Worm (Caenorhabditis elegans) whole organism, L4/young adult: ENCODE data around the gene F57F4.1.

Experiments used
- W03F9.2 ChIP-seq: fragments of 150-350 bp; optimal IDR thresholded peaks from 2 replicates; lab custom pipeline; 2014; ENCODE audit warnings: missing biosample characterization, missing genetic modification characterization
- dao-5 ChIP-seq: sonication (generic microtip); optimal IDR thresholded peaks from 2 replicates; lab custom pipeline; 2016; ENCODE audit warnings: missing genotype, missing genetic modification characterization, moderate library complexity, missing compliant biosample characterization
- him-1 ChIP-seq: sonication (generic microtip); optimal IDR thresholded peaks from 2 replicates; lab custom pipeline; 2016; ENCODE audit warnings: missing genotype, missing genetic modification reagents, missing genetic modification characterization, missing compliant biosample characterization

The F57F4.1 gene

DNA sequence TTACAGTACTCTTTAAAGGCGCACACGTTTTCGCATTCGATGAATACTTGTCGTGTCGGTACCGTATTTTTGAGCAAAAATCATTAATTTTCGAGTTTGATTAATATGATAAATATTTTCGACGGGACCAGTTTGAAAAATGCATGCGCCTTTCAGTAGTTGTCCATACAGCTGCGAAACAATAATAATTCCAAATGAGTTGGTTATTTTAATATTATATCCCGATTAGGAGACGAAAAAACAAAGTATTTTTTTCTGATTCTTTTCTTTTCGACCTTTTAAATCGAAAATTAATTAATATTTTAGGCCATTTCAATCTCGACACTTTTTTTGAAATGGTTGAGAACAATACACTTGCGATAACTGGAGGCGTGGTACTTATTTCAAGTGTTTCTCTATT is 48.3 kb downstream of the F57F4.1 start, which contains the start of gene T05H4.4:
Gene T05H4.4, plus strand, starts transcription at position 301 of the 400 bp plus-strand sequence.
- TF ChIP-seq him-1 (tag; lab: Kevin White, UChicago) (no peak), dao-5 (tag; lab: Kevin White, UChicago) (no peak), W03F9.2 (tag; lab: Kevin White, UChicago) (no peak)

DNA sequence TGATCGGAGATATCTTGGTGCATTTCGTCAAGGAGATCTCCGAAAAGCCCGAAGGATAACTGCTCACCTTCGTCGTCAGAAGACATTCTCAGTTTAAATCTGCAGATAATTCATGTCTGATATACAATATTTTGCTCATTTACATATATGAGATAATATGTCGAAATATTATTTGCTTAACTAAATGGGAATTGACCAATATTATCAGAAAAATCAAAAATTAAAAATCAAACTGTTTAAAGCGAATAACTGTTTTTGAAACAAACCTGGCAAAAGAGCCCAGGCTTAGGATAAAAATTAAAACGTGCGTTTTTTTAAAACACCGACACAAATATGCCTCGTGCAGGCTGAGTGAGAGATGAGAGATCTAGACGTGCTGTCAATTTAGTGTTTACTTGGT is 51.4 kb downstream of the F57F4.1 start, which contains the start of gene T05H4.15:
Gene T05H4.15, minus strand, starts transcription at position 101 of the 400 bp plus-strand sequence.
- no peak for TF ChIP-seq dao-5 (tag; lab: Kevin White, UChicago)
- no peak for TF ChIP-seq him-1 (tag; lab: Kevin White, UChicago)
- no peak for TF ChIP-seq W03F9.2 (tag; lab: Kevin White, UChicago)

DNA sequence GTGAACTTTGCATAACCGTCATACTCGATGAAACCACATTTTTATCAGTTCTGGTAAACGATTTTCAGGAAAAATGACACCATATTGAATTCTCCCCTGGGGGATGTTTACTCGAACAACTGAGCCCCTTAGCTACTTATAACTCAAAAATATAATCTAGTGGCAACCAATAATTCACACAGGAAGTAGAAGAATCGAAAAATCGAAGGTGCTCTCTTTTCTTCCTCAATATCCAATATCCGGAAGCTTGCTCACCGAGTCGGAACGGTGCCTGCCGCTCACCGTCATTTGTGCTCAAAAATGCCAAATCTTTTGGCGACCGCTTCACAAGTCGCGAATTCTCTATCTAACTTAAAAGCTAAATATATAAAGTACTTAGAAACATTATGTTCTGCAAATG is 51.8 kb downstream of the F57F4.1 start, which contains the start of gene T05H4.3:
Gene T05H4.3, plus strand, starts transcription at position 301 of the 400 bp plus-strand sequence.
- TF ChIP-seq dao-5 (tag; lab: Kevin White, UChicago) (no peak), him-1 (tag; lab: Kevin White, UChicago) (no peak), W03F9.2 (tag; lab: Kevin White, UChicago) (no peak)
